Fruit fly (Drosophila melanogaster) whole organism, wandering third instar larva: ENCODE data around the gene CG18178.

Experiments
- Dfd ChIP-seq: fragments of >200 bp; optimal IDR thresholded peaks from 2 replicates; lab custom pipeline; 2017; ENCODE audit warnings: missing biosample characterization, missing genetic modification characterization
- GATAd ChIP-seq: sonication (Bioruptor generic); optimal IDR thresholded peaks from 2 replicates; lab custom pipeline; 2016; ENCODE audit warnings: missing biosample characterization, missing genetic modification characterization
- Jra ChIP-seq: sonication (Bioruptor generic); optimal IDR thresholded peaks from 2 replicates; lab custom pipeline; 2016; ENCODE audit warnings: missing biosample characterization, missing genetic modification characterization
- N ChIP-seq: fragments of >200 bp; optimal IDR thresholded peaks from 2 replicates; lab custom pipeline; 2018; ENCODE audit warnings: missing biosample characterization, missing external identifiers, missing genetic modification characterization
- psq ChIP-seq: fragments of 200-800 bp; sonication (Bioruptor generic); optimal IDR thresholded peaks from 3 replicates; lab custom pipeline; 2017; ENCODE audit warnings: missing biosample characterization, mild to moderate bottlenecking, missing genetic modification characterization, moderate library complexity

DNA sequence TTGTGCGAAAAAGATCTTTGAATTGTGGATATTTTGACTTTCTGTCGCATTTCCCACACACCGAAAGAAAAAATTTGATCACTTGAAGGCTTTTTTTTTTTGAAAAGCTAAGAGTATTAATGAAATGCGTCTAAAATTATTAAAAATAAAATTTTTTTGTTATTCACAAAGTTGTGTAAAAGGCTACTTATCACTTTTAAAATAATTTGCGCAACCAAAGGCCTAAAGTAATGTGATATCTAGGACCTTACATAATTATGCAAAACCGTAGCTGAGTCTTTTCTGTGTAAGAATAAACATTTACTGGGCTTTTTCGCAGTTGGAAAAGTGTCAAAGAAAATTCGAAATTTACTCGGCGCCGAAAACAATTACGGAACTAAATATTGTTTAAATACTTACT is 45.4 kb upstream of the CG18178 start:
- TF ChIP-seq N (GFP tag; lab: Kevin White, UChicago) (no peak), GATAd (no peak), Jra (no peak), psq (GFP tag; lab: Kevin White, UChicago) (no peak), Dfd (GFP tag; lab: Kevin White, UChicago) (no peak)
